Fruit fly (Drosophila melanogaster) whole organism, adult: ENCODE results near the gene CG10669.

ENCODE experiments used
- CG11617 ChIP-seq: fragments of 200-800 bp; sonication (Bioruptor generic); optimal IDR thresholded peaks from 2 replicates; lab custom pipeline; 2017; ENCODE audit warnings: mild to moderate bottlenecking, missing biosample characterization, missing genetic modification reagents, missing genetic modification characterization
- CG12768 ChIP-seq: fragments of 200-800 bp; sonication (Bioruptor generic); optimal IDR thresholded peaks from 2 replicates; lab custom pipeline; 2017; ENCODE audit warnings: missing biosample characterization, missing genetic modification characterization, mild to moderate bottlenecking, moderate library complexity, missing genetic modification reagents
- CG14711 ChIP-seq: fragments of 200-800 bp; sonication (Bioruptor generic); optimal IDR thresholded peaks from 2 replicates; lab custom pipeline; 2018; ENCODE audit warnings: missing biosample characterization, mild to moderate bottlenecking, missing genetic modification characterization, moderate library complexity
- CG1620 ChIP-seq: fragments of 200-800 bp; sonication (Bioruptor generic); optimal IDR thresholded peaks from 2 replicates; lab custom pipeline; 2016; ENCODE audit warnings: missing biosample characterization, missing genetic modification characterization
- CG33017 ChIP-seq: fragments of 200-800 bp; sonication (Bioruptor generic); optimal IDR thresholded peaks from 2 replicates; lab custom pipeline; 2018; ENCODE audit warnings: missing biosample characterization, mild to moderate bottlenecking, missing genetic modification characterization, moderate library complexity
- CG5204 ChIP-seq: fragments of 200-800 bp; sonication (Bioruptor generic); optimal IDR thresholded peaks from 2 replicates; lab custom pipeline; 2016; ENCODE audit warnings: missing biosample characterization, missing genetic modification characterization
- CG7045 ChIP-seq: fragments of 200-800 bp; sonication (Bioruptor generic); optimal IDR thresholded peaks from 2 replicates; lab custom pipeline; 2017; ENCODE audit warnings: missing biosample characterization, mild to moderate bottlenecking, missing genetic modification characterization
- CG7101 ChIP-seq: fragments of 200-800 bp; sonication (Bioruptor generic); optimal IDR thresholded peaks from 2 replicates; lab custom pipeline; 2018; ENCODE audit warnings: missing biosample characterization, mild to moderate bottlenecking, missing genetic modification characterization, moderate library complexity
- Clk ChIP-seq: fragments of 200-800 bp; sonication (Bioruptor generic); optimal IDR thresholded peaks from 2 replicates; lab custom pipeline; 2017; ENCODE audit warnings: missing biosample characterization, missing genetic modification characterization
- Crg-1 ChIP-seq: fragments of 200-800 bp; sonication (Bioruptor generic); optimal IDR thresholded peaks from 2 replicates; lab custom pipeline; 2016; ENCODE audit warnings: missing biosample characterization, missing genetic modification characterization
- Hr96 ChIP-seq: fragments of 200-800 bp; sonication (Bioruptor generic); optimal IDR thresholded peaks from 2 replicates; lab custom pipeline; 2016; ENCODE audit warnings: missing biosample characterization, missing genetic modification characterization
- Mnt ChIP-seq: fragments of 200-800 bp; sonication (Bioruptor generic); optimal IDR thresholded peaks from 2 replicates; lab custom pipeline; 2016; ENCODE audit warnings: missing biosample characterization, mild to moderate bottlenecking, missing genetic modification characterization
- bab1 ChIP-seq: fragments of 200-800 bp; sonication (Bioruptor generic); optimal IDR thresholded peaks from 3 replicates; lab custom pipeline; 2019; ENCODE audit warnings: missing biosample characterization, mild to moderate bottlenecking, missing genetic modification characterization, moderate library complexity
- cic ChIP-seq: fragments of 200-800 bp; sonication (Bioruptor generic); optimal IDR thresholded peaks from 2 replicates; lab custom pipeline; 2017; ENCODE audit warnings: missing biosample characterization, mild to moderate bottlenecking, missing genetic modification characterization, moderate library complexity
- cnc ChIP-seq, 2 experiments: fragments of >200 bp; optimal IDR thresholded peaks; 2 replicates each; lab custom pipeline; 2017
- kay ChIP-seq: fragments of 200-800 bp; sonication (Bioruptor generic); peaks from one replicate; lab custom pipeline; 2016; ENCODE audit warnings: missing biosample characterization, missing genetic modification characterization, borderline replicate concordance
- ovo ChIP-seq: fragments of 200-800 bp; sonication (Bioruptor generic); optimal IDR thresholded peaks from 2 replicates; lab custom pipeline; 2016; ENCODE audit warnings: missing biosample characterization, missing genetic modification characterization
- pad ChIP-seq: fragments of 200-800 bp; sonication (Bioruptor generic); optimal IDR thresholded peaks from 3 replicates; lab custom pipeline; 2017; ENCODE audit warnings: missing biosample characterization, missing genetic modification characterization, mild to moderate bottlenecking, moderate library complexity, missing genetic modification reagents
- tj ChIP-seq: fragments of 200-800 bp; sonication (Bioruptor generic); optimal IDR thresholded peaks from 3 replicates; lab custom pipeline; 2017; ENCODE audit warnings: missing biosample characterization, mild to moderate bottlenecking, missing genetic modification characterization, moderate library complexity
- toe ChIP-seq: fragments of 200-800 bp; sonication (Bioruptor generic); optimal IDR thresholded peaks from 2 replicates; lab custom pipeline; 2016; ENCODE audit warnings: missing biosample characterization, missing genetic modification characterization

CG10669 gene

DNA sequence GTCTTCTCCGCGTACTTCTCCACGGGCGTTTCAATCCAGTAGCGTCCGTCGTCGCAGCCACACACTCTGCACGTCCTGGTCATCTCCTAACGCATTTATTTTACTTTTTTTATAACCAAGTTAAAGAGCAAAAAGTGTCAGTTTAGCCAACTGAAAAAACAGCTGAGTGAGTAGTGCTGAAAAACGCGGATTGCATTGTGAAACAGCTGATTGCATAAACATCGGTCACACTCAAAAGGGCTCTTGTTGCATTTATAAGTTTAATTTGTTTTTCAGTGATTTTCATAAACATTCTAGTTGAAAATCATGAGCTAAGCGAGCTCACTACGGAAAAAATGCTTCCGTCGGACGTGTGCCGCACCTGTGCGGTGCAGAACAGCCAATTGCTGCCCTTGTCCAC is at the start of gene CG10669, which contains the start of gene CG11902:
CG10669 (minus strand) TSS at position 179 of the 400 bp plus-strand sequence.
CG11902 (plus strand) TSS at position 193 of the 400 bp plus-strand sequence.
- TF ChIP-seq CG12768 (GFP tag; lab: Kevin White, UChicago) (no peak), Mnt (GFP tag; lab: Kevin White, UChicago) (peak; percentile 12), pad (GFP tag; lab: Kevin White, UChicago) (no peak), bab1 (GFP tag; lab: Kevin White, UChicago) (peak; percentile 67)

dm6 chr3R:25384206-25384605 is 49.2 kb upstream of the CG10669 start:
- no peak for TF ChIP-seq Crg-1 (GFP tag; lab: Kevin White, UChicago)
- TF ChIP-seq pad (GFP tag; lab: Kevin White, UChicago) = no peak
- TF ChIP-seq Clk (GFP tag; lab: Kevin White, UChicago) = no peak
- TF ChIP-seq cic (GFP tag; lab: Kevin White, UChicago) = no peak
- TF ChIP-seq CG1620 = no peak
- TF ChIP-seq CG7101 (tag; lab: Kevin White, UChicago) = no peak
- no peak for TF ChIP-seq CG11617
- no peak for TF ChIP-seq ovo (GFP tag; lab: Kevin White, UChicago)
- TF ChIP-seq CG33017 = no peak

DNA sequence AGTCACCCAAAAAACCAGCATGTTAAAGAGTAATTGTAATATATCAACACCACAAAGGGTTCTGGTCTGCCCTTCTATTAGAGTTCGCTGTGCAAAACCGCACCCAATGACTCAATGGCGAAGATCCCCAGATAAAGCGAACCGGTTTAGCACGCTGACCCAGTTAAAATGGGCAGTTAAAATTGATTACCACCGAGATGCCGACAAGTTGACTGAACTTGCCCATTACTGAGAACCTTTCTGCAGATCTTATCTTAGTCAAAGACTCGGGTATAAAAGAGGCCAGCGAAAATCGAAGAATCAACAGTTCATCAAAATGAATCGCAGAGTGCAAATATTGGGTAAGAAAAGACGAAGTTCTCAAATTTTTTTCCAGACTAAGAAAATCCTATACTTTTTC is 48.4 kb upstream of the CG10669 start, which contains the start of gene CG31437:
CG31437 (plus strand) TSS at position 301 of the 400 bp plus-strand sequence.
- no peak for TF ChIP-seq pad (GFP tag; lab: Kevin White, UChicago)
- no peak for TF ChIP-seq CG7045
- no peak for TF ChIP-seq CG12768 (GFP tag; lab: Kevin White, UChicago)
- TF ChIP-seq kay (GFP tag; lab: Kevin White, UChicago) = no peak
- TF ChIP-seq CG33017 = no peak
- TF ChIP-seq CG5204 (GFP tag; lab: Kevin White, UChicago) = no peak
- TF ChIP-seq CG11617 = no peak
- TF ChIP-seq Crg-1 (GFP tag; lab: Kevin White, UChicago) = no peak
- TF ChIP-seq Clk (GFP tag; lab: Kevin White, UChicago) = no peak
- TF ChIP-seq tj = no peak
- TF ChIP-seq CG7101 (tag; lab: Kevin White, UChicago) = no peak
- no peak for TF ChIP-seq cnc (optimal IDR thresholded peaks at IDR 0.05; lab: Kevin White, UChicago)
- TF ChIP-seq CG1620 = no peak
- TF ChIP-seq CG14711 = no peak
- no peak for TF ChIP-seq Mnt (GFP tag; lab: Kevin White, UChicago)

- TF ChIP-seq Hr96 (GFP tag; lab: Kevin White, UChicago) = no peak
- no peak for TF ChIP-seq CG14711
- no peak for TF ChIP-seq cic (GFP tag; lab: Kevin White, UChicago)
- TF ChIP-seq Clk (GFP tag; lab: Kevin White, UChicago) = no peak
- TF ChIP-seq CG7045 = no peak
- TF ChIP-seq tj = no peak
- no peak for TF ChIP-seq pad (GFP tag; lab: Kevin White, UChicago)
- TF ChIP-seq kay (GFP tag; lab: Kevin White, UChicago) = no peak
Observed at dm6 chr3R:25382681-25383080, 47.6 kb upstream of the CG10669 start, which contains the start of gene alrm. TSS of gene alrm (minus strand) at chr3R:25382781.

DNA sequence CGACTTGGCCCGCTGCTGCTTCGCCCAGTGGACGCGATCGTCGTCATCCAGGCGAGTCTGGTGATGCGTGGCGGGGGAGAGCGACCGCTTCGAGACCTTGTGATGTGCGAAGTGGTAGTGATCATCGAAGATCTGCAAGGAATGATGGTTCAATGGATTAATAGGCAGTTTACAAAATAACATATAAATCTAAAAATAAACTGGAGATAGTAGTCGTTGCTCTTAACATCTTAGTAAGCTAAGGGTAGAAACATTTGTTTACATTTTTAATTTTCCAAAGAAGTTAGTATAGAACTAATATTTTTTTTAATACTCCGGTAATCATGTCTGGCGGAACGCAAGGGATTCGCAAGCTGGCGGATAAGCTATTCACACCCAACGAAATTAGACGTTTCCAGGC is 22.9 kb upstream of the CG10669 start, which contains the start of gene ND-49L:
ND-49L (plus strand) TSS at position 301 of the 400 bp plus-strand sequence.
- TF ChIP-seq CG12768 (GFP tag; lab: Kevin White, UChicago) (no peak), CG11617 (no peak), kay (GFP tag; lab: Kevin White, UChicago) (no peak), tj (no peak), Mnt (GFP tag; lab: Kevin White, UChicago) (no peak), Hr96 (GFP tag; lab: Kevin White, UChicago) (no peak), bab1 (GFP tag; lab: Kevin White, UChicago) (no peak), Clk (GFP tag; lab: Kevin White, UChicago) (no peak), CG1620 (no peak), toe (GFP tag; lab: Kevin White, UChicago) (no peak), CG5204 (GFP tag; lab: Kevin White, UChicago) (no peak), Crg-1 (GFP tag; lab: Kevin White, UChicago) (no peak)

DNA sequence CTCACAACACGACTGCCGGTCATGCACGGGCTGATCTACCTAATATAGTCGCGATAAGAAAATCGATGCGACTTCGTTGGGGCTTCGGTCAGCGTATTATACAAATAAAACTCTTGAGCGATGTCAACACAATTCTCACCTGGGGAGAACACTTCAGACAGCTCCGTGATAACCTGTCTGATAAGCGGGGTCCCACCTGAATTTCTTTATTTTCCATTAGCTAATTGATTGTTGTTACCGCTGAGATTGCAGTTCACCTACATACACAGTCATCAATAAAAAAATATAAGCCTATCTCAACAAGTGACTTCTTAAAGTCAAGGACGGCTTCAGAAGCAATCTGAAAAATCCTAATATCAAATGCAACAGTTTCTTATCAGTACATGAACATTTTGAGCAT is 11.9 kb upstream of the CG10669 start, which contains the start of gene tobi:
tobi (minus strand) TSS at position 23 of the 400 bp plus-strand sequence.
- TF ChIP-seq tj (peak; percentile 43), CG12768 (GFP tag; lab: Kevin White, UChicago) (no peak), Crg-1 (GFP tag; lab: Kevin White, UChicago) (no peak), bab1 (GFP tag; lab: Kevin White, UChicago) (no peak)

dm6 chr3R:25339952-25340351 is 4.9 kb upstream of the CG10669 start, which contains the start of gene rha:
TSS of gene rha (plus strand) at chr3R:25340252.
- no peak for TF ChIP-seq CG7101 (tag; lab: Kevin White, UChicago)
- no peak for TF ChIP-seq Mnt (GFP tag; lab: Kevin White, UChicago)
- TF ChIP-seq Hr96 (GFP tag; lab: Kevin White, UChicago) = no peak
- TF ChIP-seq ovo (GFP tag; lab: Kevin White, UChicago) = no peak
- TF ChIP-seq CG33017 = no peak
- TF ChIP-seq CG5204 (GFP tag; lab: Kevin White, UChicago) = no peak
- no peak for TF ChIP-seq cic (GFP tag; lab: Kevin White, UChicago)
- TF ChIP-seq kay (GFP tag; lab: Kevin White, UChicago) = no peak
- no peak for TF ChIP-seq Clk (GFP tag; lab: Kevin White, UChicago)
- no peak for TF ChIP-seq CG11617
- no peak for TF ChIP-seq pad (GFP tag; lab: Kevin White, UChicago)
- no peak for TF ChIP-seq tj
- no peak for TF ChIP-seq Crg-1 (GFP tag; lab: Kevin White, UChicago)
- TF ChIP-seq cnc (optimal IDR thresholded peaks at IDR 0.05; lab: Kevin White, UChicago) = no peak
- no peak for TF ChIP-seq bab1 (GFP tag; lab: Kevin White, UChicago)
- no peak for TF ChIP-seq toe (GFP tag; lab: Kevin White, UChicago)
- TF ChIP-seq CG12768 (GFP tag; lab: Kevin White, UChicago) = no peak
- TF ChIP-seq CG1620 = no peak
- TF ChIP-seq CG14711 = no peak
